Worm (Caenorhabditis elegans): ENCODE measurements around the gene F19B6.10.

F19B6.10 gene

ce11 chrIV:12376021-12376420, 39.0 kb downstream of the F19B6.10 start, which contains the start of gene atz-1:
TSS of gene atz-1 (minus strand) at chrIV:12376121.
- no peak for TF ChIP-seq B0261.1 (tag; optimal IDR thresholded peaks at IDR 0.05)
- no peak for TF ChIP-seq aptf-3 (GFP tag; IDR thresholded peaks at IDR 0.05)
- TF ChIP-seq tbp1 (GFP tag; optimal IDR thresholded peaks at IDR 0.05) = no peak
- no peak for TF ChIP-seq lin-40 (tag; optimal IDR thresholded peaks at IDR 0.05)
- TF ChIP-seq him-1 (tag; optimal IDR thresholded peaks at IDR 0.05) = no peak
- TF ChIP-seq snpc-3.4 (tag; optimal IDR thresholded peaks at IDR 0.05) = no peak
- TF ChIP-seq ceh-58 (GFP tag; IDR thresholded peaks at IDR 0.05) = no peak
- no peak for TF ChIP-seq sea-2 (GFP tag; IDR thresholded peaks at IDR 0.05)
- TF ChIP-seq ceh-40 (GFP tag; IDR thresholded peaks at IDR 0.05) = no peak
- TF ChIP-seq bed-1 (GFP tag; IDR thresholded peaks at IDR 0.05) = no peak

ce11 chrIV:12378919-12379318, 41.9 kb downstream of the F19B6.10 start:
- peak; percentile 67 for TF ChIP-seq nhr-80 (tag; optimal IDR thresholded peaks at IDR 0.05)
- no peak for TF ChIP-seq ztf-28 (GFP tag; IDR thresholded peaks at IDR 0.05)
- TF ChIP-seq akir-1 (GFP tag; optimal IDR thresholded peaks at IDR 0.05) = no peak
- TF ChIP-seq B0261.1 (tag; optimal IDR thresholded peaks at IDR 0.05) = no peak
- no peak for TF ChIP-seq pbrm-1 (GFP tag; IDR thresholded peaks at IDR 0.05)
- TF ChIP-seq egrh-3 (GFP tag; IDR thresholded peaks at IDR 0.05) = no peak

ce11 chrIV:12379784-12380183, 42.8 kb downstream of the F19B6.10 start, which contains the start of gene thn-1:
TSS of gene thn-1 (plus strand) at chrIV:12380084.
- TF ChIP-seq ceh-58 (GFP tag; IDR thresholded peaks at IDR 0.05) (no peak), hsf-1 (GFP tag; IDR thresholded peaks at IDR 0.05) (no peak), C17E4.6 (GFP tag; IDR thresholded peaks at IDR 0.05) (no peak), efl-1 (GFP tag; optimal IDR thresholded peaks at IDR 0.05) (no peak), hrde-1 (tag; optimal IDR thresholded peaks at IDR 0.05; ENCODE audit: borderline replicate concordance) (no peak), attf-5 (GFP tag; optimal IDR thresholded peaks at IDR 0.05) (no peak), fkh-3 (tag; optimal IDR thresholded peaks at IDR 0.05) (no peak), xnd-1 (tag; optimal IDR thresholded peaks at IDR 0.05) (no peak), ceh-27 (GFP tag; optimal IDR thresholded peaks at IDR 0.05) (no peak), egl-44 (GFP tag; IDR thresholded peaks at IDR 0.05) (no peak), ets-4 (GFP tag; optimal IDR thresholded peaks at IDR 0.05) (no peak), ztf-3 (GFP tag; optimal IDR thresholded peaks at IDR 0.05) (no peak), Y95B8A.8 (GFP tag; IDR thresholded peaks at IDR 0.05) (no peak), ztf-25 (GFP tag; IDR thresholded peaks at IDR 0.05) (no peak), K11D2.4 (GFP tag; IDR thresholded peaks at IDR 0.05) (no peak), Y79H2A.3 (GFP tag; conservative IDR thresholded peaks at IDR 0.05) (no peak)

ce11 chrIV:12382864-12383263, 45.9 kb downstream of the F19B6.10 start, which contains the start of gene thn-2:
TSS of gene thn-2 (plus strand) at chrIV:12383170.
- peak; percentile 25; the same call in 1 of the 2 replicates for TF ChIP-seq dox-1 (GFP tag; IDR thresholded peaks at IDR 0.05)
- no peak for TF ChIP-seq tbp1 (GFP tag; optimal IDR thresholded peaks at IDR 0.05)
- TF ChIP-seq nfya-2 (GFP tag; IDR thresholded peaks at IDR 0.05) = no peak
- no peak for TF ChIP-seq hrde-1 (tag; optimal IDR thresholded peaks at IDR 0.05; ENCODE audit: borderline replicate concordance)
- TF ChIP-seq nhr-80 (tag; optimal IDR thresholded peaks at IDR 0.05) = peak; percentile 71
- no peak for TF ChIP-seq lag-1 (GFP tag; IDR thresholded peaks at IDR 0.05)
- no peak for TF ChIP-seq athp-1 (tag; optimal IDR thresholded peaks at IDR 0.05)

All from whole organism, young adult.